Fruit fly (Drosophila melanogaster): ENCODE data around the gene CG7840.

CG7840 gene

dm6 chr2L:8277561-8278201 lies 27.7 kb upstream of the CG7840 start (continued):
- TF ChIP-seq CoRest (tag; optimal IDR thresholded peaks at IDR 0.05) (peak; percentile 98), CG7987 (GFP tag; optimal IDR thresholded peaks at IDR 0.05) (peak; percentile 93), Sox102F (GFP tag; optimal IDR thresholded peaks at IDR 0.05) (peak; percentile 99), eve (GFP tag; optimal IDR thresholded peaks at IDR 0.05) (peak in 1 of 2 experiments; percentile 97), CG33213 (GFP tag; optimal IDR thresholded peaks at IDR 0.05) (peak; percentile 89), ftz-f1 (GFP tag; optimal IDR thresholded peaks at IDR 0.05) (peak; percentile 73), dan (GFP tag; IDR thresholded peaks at IDR 0.05) (no peak; the same call in 1 of the 2 replicates), vnd (GFP tag; IDR thresholded peaks at IDR 0.05; ENCODE audit: partially characterized antibody) (no peak), dm (GFP tag; optimal IDR thresholded peaks at IDR 0.05) (peak; percentile 83), gcm2 (GFP tag; optimal IDR thresholded peaks at IDR 0.05) (peak; percentile 91), zfh1 (GFP tag; IDR thresholded peaks at IDR 0.05) (peak; percentile 99), gem (tag; optimal IDR thresholded peaks at IDR 0.05) (peak; percentile 99), CG14667 (GFP tag; IDR thresholded peaks at IDR 0.05) (peak; percentile 98; the same call in 1 of the 2 replicates), pum (GFP tag; optimal IDR thresholded peaks at IDR 0.05) (peak; percentile 0), sisA (GFP tag; IDR thresholded peaks at IDR 0.05) (peak; percentile 98), dmrt99B (tag; optimal IDR thresholded peaks at IDR 0.05) (peak; percentile 99), dati (GFP tag; IDR thresholded peaks at IDR 0.05) (peak; percentile 97), ro (GFP tag; IDR thresholded peaks at IDR 0.05) (peak; percentile 98), inv (GFP tag; IDR thresholded peaks at IDR 0.05; ENCODE audit: partially characterized antibody) (no peak), CG8944 (GFP tag; optimal IDR thresholded peaks at IDR 0.05) (peak; percentile 80), CG1602 (GFP tag; optimal IDR thresholded peaks at IDR 0.05) (peak; percentile 99), chn (GFP tag; optimal IDR thresholded peaks at IDR 0.05) (peak; percentile 96), klu (GFP tag; IDR thresholded peaks at IDR 0.05) (peak; percentile 96), jing (GFP tag; optimal IDR thresholded peaks at IDR 0.05) (peak; percentile 77), ind (GFP tag; optimal IDR thresholded peaks at IDR 0.05) (peak; percentile 94), Hr51 (GFP tag; optimal IDR thresholded peaks at IDR 0.05) (peak; percentile 96 to 99), Ptx1 (GFP tag; IDR thresholded peaks at IDR 0.05) (peak; percentile 99), lov (optimal IDR thresholded peaks at IDR 0.05) (no peak), lov (GFP tag; IDR thresholded peaks at IDR 0.05) (peak; percentile 99), pb (GFP tag; optimal IDR thresholded peaks at IDR 0.05) (peak; percentile 61), zen (tag; optimal IDR thresholded peaks at IDR 0.05) (peak; percentile 98), Camta (GFP tag; optimal IDR thresholded peaks at IDR 0.05) (peak; percentile 95), HHEX (GFP tag; optimal IDR thresholded peaks at IDR 0.05) (peak; percentile 96), CG10147 (GFP tag; optimal IDR thresholded peaks at IDR 0.05) (peak; percentile 96), CG8281 (tag; optimal IDR thresholded peaks at IDR 0.05) (peak; percentile 88), schlank (tag; optimal IDR thresholded peaks at IDR 0.05) (peak; percentile 79), ttk (GFP tag; IDR thresholded peaks at IDR 0.05) (peak; percentile 99), HmgD (GFP tag; optimal IDR thresholded peaks at IDR 0.05) (peak; percentile 2), CG16779 (GFP tag; IDR thresholded peaks at IDR 0.05) (peak; percentile 93), CG3838 (GFP tag; optimal IDR thresholded peaks at IDR 0.05) (peak; percentile 95), CG10321 (GFP tag; IDR thresholded peaks at IDR 0.05) (peak; percentile 85), Usf (GFP tag; optimal IDR thresholded peaks at IDR 0.05) (peak; percentile 88), Scr (GFP tag; IDR thresholded peaks at IDR 0.05; ENCODE audit: partially characterized antibody) (no peak), stwl (tag; optimal IDR thresholded peaks at IDR 0.05) (peak; percentile 90), luna (GFP tag; optimal IDR thresholded peaks at IDR 0.05) (no peak), danr (GFP tag; IDR thresholded peaks at IDR 0.05) (peak; percentile 98), gsb (GFP tag; IDR thresholded peaks at IDR 0.05) (peak; percentile 97), CG6791 (GFP tag; IDR thresholded peaks at IDR 0.05; ENCODE audit: partially characterized antibody) (peak; percentile 68; the same call in 2 of the 3 replicates), HLH4C (GFP tag; IDR thresholded peaks at IDR 0.05; ENCODE audit: partially characterized antibody) (no peak), CG14860 (GFP tag; IDR thresholded peaks at IDR 0.05; ENCODE audit: partially characterized antibody) (no peak)

Measured in whole organism, embryonic.